Worm (Caenorhabditis elegans): ENCODE data around the gene Y22D7AL.6.

The Y22D7AL.6 gene

ce11 chrIII:1607659-1608058 is 2.9 kb downstream of the Y22D7AL.6 start:
- no peak for TF ChIP-seq unc-39 (tag; optimal IDR thresholded peaks at IDR 0.05)
- no peak for TF ChIP-seq nhr-12 (tag; optimal IDR thresholded peaks at IDR 0.05)

- TF ChIP-seq nhr-12 (tag; optimal IDR thresholded peaks at IDR 0.05) (no peak), mab-5 (tag; optimal IDR thresholded peaks at IDR 0.05) (no peak), unc-62 (GFP tag; optimal IDR thresholded peaks at IDR 0.05) (no peak), ces-1 (GFP tag; optimal IDR thresholded peaks at IDR 0.05) (no peak), mep-1 (tag; optimal IDR thresholded peaks at IDR 0.05) (no peak), sem-2 (GFP tag; optimal IDR thresholded peaks at IDR 0.05) (no peak), ceh-83 (GFP tag; optimal IDR thresholded peaks at IDR 0.05) (no peak), lin-13 (tag; optimal IDR thresholded peaks at IDR 0.05) (no peak)
These were observed 6.2 kb downstream of the Y22D7AL.6 start for ce11 chrIII:1610938-1611337.

ce11 chrIII:1612974-1613568 is 8.3 kb downstream of the Y22D7AL.6 start:
- TF ChIP-seq pha-4 (tag; optimal IDR thresholded peaks at IDR 0.05) (no peak), nhr-2 (tag; optimal IDR thresholded peaks at IDR 0.05) (no peak), lin-13 (tag; optimal IDR thresholded peaks at IDR 0.05) (no peak), bed-3 (GFP tag; optimal IDR thresholded peaks at IDR 0.05) (no peak), ceh-83 (GFP tag; optimal IDR thresholded peaks at IDR 0.05) (no peak), mep-1 (tag; optimal IDR thresholded peaks at IDR 0.05) (no peak), hlh-1 (tag; optimal IDR thresholded peaks at IDR 0.05) (no peak), lsy-2 (tag; optimal IDR thresholded peaks at IDR 0.05) (no peak), elt-3 (tag; optimal IDR thresholded peaks at IDR 0.05) (no peak), nhr-76 (tag; optimal IDR thresholded peaks at IDR 0.05) (no peak), tbx-8 (GFP tag; optimal IDR thresholded peaks at IDR 0.05) (no peak), flh-1 (GFP tag; optimal IDR thresholded peaks at IDR 0.05) (no peak), elt-1 (tag; optimal IDR thresholded peaks at IDR 0.05; ENCODE audit: borderline replicate concordance, insufficient read depth) (no peak), drap-1 (GFP tag; optimal IDR thresholded peaks at IDR 0.05) (no peak), ces-1 (GFP tag; optimal IDR thresholded peaks at IDR 0.05) (no peak), lin-32 (GFP tag; optimal IDR thresholded peaks at IDR 0.05) (no peak), snpc-4 (tag; optimal IDR thresholded peaks at IDR 0.05) (no peak), nhr-28 (tag; optimal IDR thresholded peaks at IDR 0.05) (no peak)

- TF ChIP-seq ceh-39 (tag; optimal IDR thresholded peaks at IDR 0.05) (no peak), ceh-83 (GFP tag; optimal IDR thresholded peaks at IDR 0.05) (no peak), sptf-1 (tag; optimal IDR thresholded peaks at IDR 0.05) (no peak), ces-1 (GFP tag; optimal IDR thresholded peaks at IDR 0.05) (no peak), elt-1 (tag; optimal IDR thresholded peaks at IDR 0.05; ENCODE audit: borderline replicate concordance, insufficient read depth) (no peak), unc-120 (tag; optimal IDR thresholded peaks at IDR 0.05; ENCODE audit: poor library complexity, severe bottlenecking) (no peak), mls-2 (tag; optimal IDR thresholded peaks at IDR 0.05) (no peak), unc-39 (tag; optimal IDR thresholded peaks at IDR 0.05) (no peak), flh-1 (GFP tag; optimal IDR thresholded peaks at IDR 0.05) (no peak), sem-2 (GFP tag; optimal IDR thresholded peaks at IDR 0.05) (no peak), nhr-237 (tag; optimal IDR thresholded peaks at IDR 0.05) (no peak), lin-13 (tag; optimal IDR thresholded peaks at IDR 0.05) (no peak), nhr-76 (tag; optimal IDR thresholded peaks at IDR 0.05) (no peak), pha-4 (tag; optimal IDR thresholded peaks at IDR 0.05) (no peak), M03D4.4 (tag; optimal IDR thresholded peaks at IDR 0.05) (no peak), elt-3 (tag; optimal IDR thresholded peaks at IDR 0.05) (no peak)
These were observed 9.2 kb downstream of the Y22D7AL.6 start, which contains the start of gene Y22D7AL.9 for ce11 chrIII:1613933-1614332. Y22D7AL.9 (minus strand) TSS chrIII:1614033.

- TF ChIP-seq unc-39 (tag; optimal IDR thresholded peaks at IDR 0.05) (no peak), drap-1 (GFP tag; optimal IDR thresholded peaks at IDR 0.05) (no peak), nhr-76 (tag; optimal IDR thresholded peaks at IDR 0.05) (no peak), blmp-1 (tag; optimal IDR thresholded peaks at IDR 0.05) (peak; percentile 62)
These were observed 9.7 kb downstream of the Y22D7AL.6 start for ce11 chrIII:1614412-1614811.
